Fruit fly (Drosophila melanogaster) whole organism, embryonic: ENCODE measurements around the gene CG11999.

Experiments used
- CG10959 ChIP-seq: fragments of 200-800 bp; sonication (Bioruptor generic); IDR thresholded peaks from 2 replicates; pipeline ENCODE4 v1.3.6; 2022; ENCODE audit warnings: missing biosample characterization, missing genetic modification characterization
- CG11723 ChIP-seq: fragments of 200-800 bp; sonication (Bioruptor generic); optimal IDR thresholded peaks from 2 replicates; lab custom pipeline; 2017; ENCODE audit warnings: missing biosample characterization, mild to moderate bottlenecking, missing genetic modification characterization
- CG12236 ChIP-seq: fragments of 200-800 bp; sonication (Bioruptor generic); optimal IDR thresholded peaks from 2 replicates; lab custom pipeline; 2016; ENCODE audit warnings: missing biosample characterization, missing genetic modification characterization
- CG13894 ChIP-seq: fragments of 200-800 bp; sonication (Bioruptor generic); optimal IDR thresholded peaks from 3 replicates; lab custom pipeline; 2018; ENCODE audit warnings: missing biosample characterization, mild to moderate bottlenecking, missing genetic modification characterization, moderate library complexity
- CG15011 ChIP-seq: fragments of 200-800 bp; sonication (Bioruptor generic); optimal IDR thresholded peaks from 3 replicates; lab custom pipeline; 2018; ENCODE audit warnings: missing biosample characterization, mild to moderate bottlenecking, missing genetic modification characterization
- CG15479 ChIP-seq: fragments of 200-800 bp; sonication (Bioruptor generic); optimal IDR thresholded peaks from 3 replicates; lab custom pipeline; 2019; ENCODE audit warnings: missing biosample characterization, mild to moderate bottlenecking, missing genetic modification characterization, moderate library complexity
- CG15696 ChIP-seq: fragments of 200-800 bp; sonication (Bioruptor generic); optimal IDR thresholded peaks from 2 replicates; lab custom pipeline; 2019; ENCODE audit warnings: missing biosample characterization, mild to moderate bottlenecking, missing genetic modification characterization, moderate library complexity
- CG17361 ChIP-seq: fragments of 200-800 bp; sonication (Bioruptor generic); IDR thresholded peaks from 3 replicates; pipeline ENCODE4 v1.3.6; 2022; ENCODE audit warnings: missing biosample characterization, missing genetic modification characterization
- CG17612 ChIP-seq: fragments of 200-800 bp; sonication (Bioruptor generic); IDR thresholded peaks from 2 replicates; pipeline ENCODE4 v1.3.6; 2022; ENCODE audit warnings: missing biosample characterization, missing genetic modification characterization
- CG1792 ChIP-seq: fragments of 200-800 bp; sonication (Bioruptor generic); optimal IDR thresholded peaks from 2 replicates; lab custom pipeline; 2016; ENCODE audit warnings: missing biosample characterization, missing genetic modification characterization
- CG31365 ChIP-seq: fragments of 200-800 bp; sonication (Bioruptor generic); optimal IDR thresholded peaks from 2 replicates; lab custom pipeline; 2018; ENCODE audit warnings: missing biosample characterization, mild to moderate bottlenecking, missing genetic modification characterization
- CG31388 ChIP-seq: fragments of 200-800 bp; sonication (Bioruptor generic); optimal IDR thresholded peaks from 2 replicates; lab custom pipeline; 2016; ENCODE audit warnings: missing biosample characterization, missing genetic modification characterization
- CG34224 ChIP-seq: fragments of 200-800 bp; sonication (Bioruptor generic); IDR thresholded peaks from 3 replicates; pipeline ENCODE4 v1.3.6; 2022; ENCODE audit warnings: missing biosample characterization, missing genetic modification characterization; ENCODE audit not compliant: partially characterized antibody
- CG34422 ChIP-seq: fragments of 200-800 bp; sonication (Bioruptor generic); IDR thresholded peaks from 3 replicates; pipeline ENCODE4 v1.3.6; 2022; ENCODE audit warnings: missing biosample characterization, missing genetic modification characterization
- CG42726 ChIP-seq: fragments of 200-800 bp; sonication (Bioruptor generic); IDR thresholded peaks from 2 replicates; pipeline ENCODE4 v1.3.6; 2022; ENCODE audit warnings: missing biosample characterization, missing genetic modification characterization; ENCODE audit not compliant: partially characterized antibody
- CG6175 ChIP-seq: fragments of 200-800 bp; sonication (Bioruptor generic); IDR thresholded peaks from 3 replicates; pipeline ENCODE4 v1.3.6; 2022; ENCODE audit warnings: missing biosample characterization, missing genetic modification characterization
- CG6854 ChIP-seq: fragments of 200-800 bp; sonication (Bioruptor generic); optimal IDR thresholded peaks from 3 replicates; lab custom pipeline; 2017; ENCODE audit warnings: missing biosample characterization, mild to moderate bottlenecking, missing genetic modification characterization
- CG7839 ChIP-seq: fragments of 200-800 bp; sonication (Bioruptor generic); optimal IDR thresholded peaks from 3 replicates; lab custom pipeline; 2018; ENCODE audit warnings: missing biosample characterization, mild to moderate bottlenecking, missing genetic modification characterization, moderate library complexity
- CG9215 ChIP-seq: fragments of 200-800 bp; sonication (Bioruptor generic); IDR thresholded peaks from 2 replicates; pipeline ENCODE4 v1.3.6; 2022; ENCODE audit warnings: missing biosample characterization, missing genetic modification characterization
- D19A ChIP-seq: fragments of 200-800 bp; optimal IDR thresholded peaks from 3 replicates; lab custom pipeline; 2019; ENCODE audit warnings: missing biosample characterization, mild to moderate bottlenecking, missing genetic modification characterization, moderate library complexity
- D19B ChIP-seq: fragments of 200-800 bp; sonication (Bioruptor generic); optimal IDR thresholded peaks from 2 replicates; lab custom pipeline; 2017; ENCODE audit warnings: missing biosample characterization, mild to moderate bottlenecking, missing genetic modification characterization
- Doc3 ChIP-seq: fragments of 200-800 bp; sonication (Bioruptor generic); IDR thresholded peaks from 3 replicates; pipeline ENCODE4 v1.3.6; 2022; ENCODE audit warnings: missing biosample characterization, missing genetic modification characterization; ENCODE audit not compliant: partially characterized antibody
- Hr78 ChIP-seq, 2 experiments: fragments of 200-800 bp in 1 of 2; fragments of >200 bp in 1 of 2; sonication (Bioruptor generic) in 1 of 2; optimal IDR thresholded peaks; 2 replicates each; lab custom pipeline; 2017 to 2019; ENCODE audit warnings: missing biosample characterization in 2 of 2, missing genetic modification characterization in 2 of 2, mild to moderate bottlenecking in 1 of 2, moderate library complexity in 1 of 2
- Sox102F ChIP-seq: fragments of 200-800 bp; sonication (Bioruptor generic); optimal IDR thresholded peaks from 2 replicates; lab custom pipeline; 2018; ENCODE audit warnings: missing biosample characterization, mild to moderate bottlenecking, missing genetic modification characterization, moderate library complexity
- Sry-δ ChIP-seq: fragments of 200-800 bp; sonication (Bioruptor generic); optimal IDR thresholded peaks from 2 replicates; lab custom pipeline; 2016; ENCODE audit warnings: missing biosample characterization, missing genetic modification characterization
- aop ChIP-seq: fragments of 200-800 bp; sonication (Bioruptor generic); IDR thresholded peaks from 2 replicates; pipeline ENCODE4 v1.3.6; 2022; ENCODE audit warnings: missing biosample characterization, missing genetic modification characterization
- bcd ChIP-seq: fragments of 200-800 bp; sonication (Bioruptor generic); optimal IDR thresholded peaks from 2 replicates; lab custom pipeline; 2017; ENCODE audit warnings: missing biosample characterization, mild to moderate bottlenecking, missing genetic modification characterization
- chif ChIP-seq, 2 experiments: fragments of 200-800 bp; sonication (Bioruptor generic); optimal IDR thresholded peaks; 3 replicates each; lab custom pipeline; 2016; ENCODE audit warnings: missing biosample characterization in 2 of 2, missing genetic modification characterization in 2 of 2
- chinmo ChIP-seq: fragments of 200-800 bp; sonication (Bioruptor generic); IDR thresholded peaks from 4 replicates; pipeline ENCODE4 v1.3.6; 2022; ENCODE audit warnings: missing biosample characterization, missing genetic modification characterization; ENCODE audit not compliant: partially characterized antibody
- dysf ChIP-seq: fragments of 200-800 bp; sonication (Bioruptor generic); IDR thresholded peaks from 3 replicates; pipeline ENCODE4 v1.3.6; 2022; ENCODE audit warnings: missing biosample characterization, missing genetic modification characterization
- eyg ChIP-seq: fragments of 200-800 bp; sonication (Bioruptor generic); optimal IDR thresholded peaks from 3 replicates; lab custom pipeline; 2016; ENCODE audit warnings: missing biosample characterization, missing genetic modification characterization
- grau ChIP-seq: fragments of 200-800 bp; optimal IDR thresholded peaks from 3 replicates; lab custom pipeline; 2019; ENCODE audit warnings: missing biosample characterization, mild to moderate bottlenecking, missing genetic modification characterization, moderate library complexity
- hbn ChIP-seq: fragments of 200-800 bp; sonication (Bioruptor generic); IDR thresholded peaks from 2 replicates; pipeline ENCODE4 v1.3.6; 2022; ENCODE audit warnings: missing biosample characterization, missing genetic modification characterization; ENCODE audit not compliant: partially characterized antibody
- hth ChIP-seq: fragments of >200 bp; optimal IDR thresholded peaks from 2 replicates; lab custom pipeline; 2017; ENCODE audit warnings: inconsistent platforms
- jigr1 ChIP-seq: fragments of 200-800 bp; sonication (Bioruptor generic); IDR thresholded peaks from 3 replicates; pipeline ENCODE4 v1.3.6; 2022; ENCODE audit warnings: missing biosample characterization, missing genetic modification characterization
- kah ChIP-seq: fragments of 200-800 bp; sonication (Bioruptor generic); optimal IDR thresholded peaks from 2 replicates; lab custom pipeline; 2018; ENCODE audit warnings: missing biosample characterization, mild to moderate bottlenecking, missing genetic modification characterization
- kni ChIP-seq: fragments of 200-800 bp; sonication (Bioruptor generic); optimal IDR thresholded peaks from 3 replicates; lab custom pipeline; 2017; ENCODE audit warnings: mild to moderate bottlenecking, missing biosample characterization, missing genetic modification reagents, missing genetic modification characterization
- knrl ChIP-seq: fragments of 200-800 bp; sonication (Bioruptor generic); IDR thresholded peaks from 3 replicates; pipeline ENCODE4 v1.3.6; 2022; ENCODE audit warnings: missing biosample characterization, missing genetic modification characterization; ENCODE audit not compliant: partially characterized antibody
- mirr ChIP-seq: fragments of 200-800 bp; sonication (Bioruptor generic); optimal IDR thresholded peaks from 3 replicates; lab custom pipeline; 2018; ENCODE audit warnings: missing biosample characterization, mild to moderate bottlenecking, missing genetic modification characterization
- nmo ChIP-seq: fragments of 200-800 bp; sonication (Bioruptor generic); optimal IDR thresholded peaks from 2 replicates; lab custom pipeline; 2018; ENCODE audit warnings: missing biosample characterization, mild to moderate bottlenecking, missing genetic modification characterization, moderate library complexity
- nom ChIP-seq: fragments of 200-800 bp; sonication (Bioruptor generic); optimal IDR thresholded peaks from 2 replicates; lab custom pipeline; 2017; ENCODE audit warnings: missing biosample characterization, missing genetic modification characterization, mild to moderate bottlenecking, moderate library complexity, missing genetic modification reagents
- oc ChIP-seq: fragments of 200-800 bp; sonication (Bioruptor generic); optimal IDR thresholded peaks from 2 replicates; lab custom pipeline; 2018; ENCODE audit warnings: missing biosample characterization, mild to moderate bottlenecking, missing genetic modification characterization, moderate library complexity
- psq ChIP-seq: fragments of 200-800 bp; sonication (Bioruptor generic); optimal IDR thresholded peaks from 2 replicates; lab custom pipeline; 2017; ENCODE audit warnings: missing biosample characterization, missing genetic modification characterization
- sug ChIP-seq: fragments of 200-800 bp; optimal IDR thresholded peaks from 2 replicates; lab custom pipeline; 2019; ENCODE audit warnings: missing biosample characterization, mild to moderate bottlenecking, missing genetic modification characterization, moderate library complexity
- unc-4 ChIP-seq: fragments of 200-800 bp; sonication (Bioruptor generic); IDR thresholded peaks from 2 replicates; pipeline ENCODE4 v1.3.6; 2022; ENCODE audit warnings: missing biosample characterization, missing genetic modification characterization; ENCODE audit not compliant: partially characterized antibody
- vvl ChIP-seq: fragments of 200-800 bp; sonication (Bioruptor generic); IDR thresholded peaks from 2 replicates; pipeline ENCODE4 v1.3.6; 2022; ENCODE audit warnings: missing biosample characterization, missing genetic modification characterization
- z ChIP-seq: fragments of 200-800 bp; sonication (Bioruptor generic); IDR thresholded peaks from 3 replicates; pipeline ENCODE4 v1.3.6; 2022; ENCODE audit warnings: missing biosample characterization, missing genetic modification characterization
- zen2 ChIP-seq: fragments of 200-800 bp; sonication (Bioruptor generic); IDR thresholded peaks from 3 replicates; pipeline ENCODE4 v1.3.6; 2022; ENCODE audit warnings: missing biosample characterization, missing genetic modification characterization; ENCODE audit not compliant: partially characterized antibody
- zf30C ChIP-seq: fragments of 200-800 bp; sonication (Bioruptor generic); optimal IDR thresholded peaks from 3 replicates; lab custom pipeline; 2018; ENCODE audit warnings: missing biosample characterization, mild to moderate bottlenecking, missing genetic modification characterization

CG11999 gene

DNA sequence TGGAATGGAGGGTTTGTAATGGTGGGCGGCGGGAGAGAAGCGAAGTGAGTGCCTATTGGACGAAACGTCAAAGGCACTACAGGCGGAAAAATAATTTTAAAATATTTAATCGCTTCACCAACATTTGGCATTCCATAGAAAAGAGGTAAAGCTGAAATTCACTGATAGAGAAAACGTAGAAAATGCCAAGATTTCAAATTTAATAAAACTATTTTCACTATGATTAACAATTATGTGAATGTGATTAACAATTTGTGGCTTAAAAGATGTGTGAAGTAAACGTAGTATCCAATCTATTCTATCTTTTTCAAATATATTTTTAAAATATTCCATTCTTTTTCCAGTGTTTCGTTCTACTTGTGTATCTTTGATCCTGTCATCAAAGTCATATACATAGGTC lies 34.9 kb upstream of the CG11999 start (continued):
- no peak for TF ChIP-seq bcd (GFP tag; lab: Kevin White, UChicago)

dm6 chr3R:5389034-5389433 lies 34.5 kb upstream of the CG11999 start:
- TF ChIP-seq CG13894 (tag; lab: Kevin White, UChicago), result no peak
- TF ChIP-seq sug (tag; lab: Kevin White, UChicago), result no peak
- TF ChIP-seq Doc3, result no peak
- no peak for TF ChIP-seq CG7839 (tag; lab: Kevin White, UChicago)
- no peak for TF ChIP-seq aop
- no peak for TF ChIP-seq psq (GFP tag; lab: Kevin White, UChicago)
- TF ChIP-seq CG17361 (GFP tag; lab: Robert Waterston, UW), result no peak
- no peak for TF ChIP-seq zf30C (GFP tag; lab: Kevin White, UChicago)
- peak in 1 of 2 experiments; percentile 76 for TF ChIP-seq Hr78 (GFP tag; optimal IDR thresholded peaks at IDR 0.05; lab: Kevin White, UChicago)
- TF ChIP-seq Sox102F, result no peak
- no peak for TF ChIP-seq Sry-δ (GFP tag; lab: Kevin White, UChicago)
- no peak for TF ChIP-seq CG9215 (GFP tag; lab: Robert Waterston, UW)
- TF ChIP-seq z (GFP tag; lab: Robert Waterston, UW), result no peak
- no peak for TF ChIP-seq hbn (GFP tag; lab: Robert Waterston, UW)
- TF ChIP-seq knrl, result no peak
- no peak for TF ChIP-seq CG34224 (GFP tag; lab: Robert Waterston, UW)
- no peak for TF ChIP-seq CG31365
- peak; percentile 2 for TF ChIP-seq oc (tag; lab: Kevin White, UChicago)
- no peak for TF ChIP-seq CG15696 (tag; lab: Kevin White, UChicago)
- no peak for TF ChIP-seq chif (GFP tag; optimal IDR thresholded peaks at IDR 0.05; lab: Kevin White, UChicago)
- TF ChIP-seq chinmo (GFP tag; lab: Robert Waterston, UW), result 0 out of 4 replicates have a peak, but pooled peaks have one; percentile 43
- TF ChIP-seq zen2 (GFP tag; lab: Robert Waterston, UW), result no peak
- no peak for TF ChIP-seq CG12236 (GFP tag; lab: Kevin White, UChicago)
- TF ChIP-seq nmo (GFP tag; lab: Kevin White, UChicago), result no peak
- peak; percentile 10 for TF ChIP-seq nom (GFP tag; lab: Kevin White, UChicago)
- TF ChIP-seq D19B (GFP tag; lab: Kevin White, UChicago), result no peak
- TF ChIP-seq eyg, result no peak
- no peak for TF ChIP-seq kah (GFP tag; lab: Kevin White, UChicago)
- TF ChIP-seq CG34422 (GFP tag; lab: Robert Waterston, UW), result no peak
- TF ChIP-seq mirr (GFP tag; lab: Kevin White, UChicago), result no peak
- no peak for TF ChIP-seq CG17612 (GFP tag; lab: Robert Waterston, UW)
- TF ChIP-seq grau (tag; lab: Kevin White, UChicago), result no peak
- peak; percentile 15; the same call in 1 of the 2 replicates for TF ChIP-seq vvl (GFP tag; lab: Robert Waterston, UW)
- no peak for TF ChIP-seq CG42726
- no peak for TF ChIP-seq jigr1 (GFP tag; lab: Robert Waterston, UW)
- TF ChIP-seq D19A (tag; lab: Kevin White, UChicago), result no peak
- TF ChIP-seq CG6175 (GFP tag; lab: Robert Waterston, UW), result 0 out of 3 replicates have a peak, but pooled peaks have one; percentile 13
- TF ChIP-seq CG1792 (GFP tag; lab: Kevin White, UChicago), result no peak
- no peak for TF ChIP-seq dysf (GFP tag; lab: Robert Waterston, UW)
- TF ChIP-seq hth (lab: Kevin White, UChicago), result no peak
- TF ChIP-seq CG15479, result no peak
- no peak for TF ChIP-seq unc-4
- TF ChIP-seq CG31388 (GFP tag; lab: Kevin White, UChicago), result no peak
- TF ChIP-seq CG10959 (GFP tag; lab: Robert Waterston, UW), result no peak
- TF ChIP-seq CG15011 (GFP tag; lab: Kevin White, UChicago), result no peak
- TF ChIP-seq kni, result peak; percentile 62
- no peak for TF ChIP-seq CG11723 (GFP tag; lab: Kevin White, UChicago)
- no peak for TF ChIP-seq CG6854
